Worm (Caenorhabditis elegans) whole organism, L1 larva: ENCODE measurements around the gene utp-20.
A peak's percentile ranks its signal among the peaks of the same experiment; 100 is the strongest.

Experiments
- C04F5.9 ChIP-seq: sonication (generic microtip); optimal IDR thresholded peaks from 2 replicates; lab custom pipeline; 2016; ENCODE audit warnings: missing genetic modification characterization, missing compliant biosample characterization
- C16A3.4 ChIP-seq: fragments of 150-350 bp; optimal IDR thresholded peaks from 2 replicates; lab custom pipeline; 2014; ENCODE audit warnings: missing biosample characterization, missing genetic modification characterization
- C34B4.2 ChIP-seq: sonication (generic microtip); optimal IDR thresholded peaks from 2 replicates; lab custom pipeline; 2017; ENCODE audit warnings: mild to moderate bottlenecking, missing genetic modification characterization, missing compliant biosample characterization
- Y116A8C.19 ChIP-seq: sonication (generic microtip); optimal IDR thresholded peaks from 2 replicates; lab custom pipeline; 2016; ENCODE audit warnings: missing compliant biosample characterization, missing genetic modification characterization, borderline replicate concordance
- aha-1 ChIP-seq: fragments of 150-350 bp; optimal IDR thresholded peaks from 2 replicates; lab custom pipeline; 2014; ENCODE audit warnings: missing biosample characterization, missing genetic modification characterization
- aly-2 ChIP-seq: fragments of 150-350 bp; optimal IDR thresholded peaks from 2 replicates; lab custom pipeline; 2014; ENCODE audit warnings: missing biosample characterization, missing genetic modification characterization
- ama-1 ChIP-seq: fragments of 150-350 bp; optimal IDR thresholded peaks from 2 replicates; lab custom pipeline; 2014
- blmp-1 ChIP-seq: fragments of 150-350 bp; optimal IDR thresholded peaks from 2 replicates; lab custom pipeline; 2014; ENCODE audit warnings: missing biosample characterization, missing genetic modification characterization
- ceh-63 ChIP-seq: fragments of 200-800 bp; sonication (Bioruptor generic); optimal IDR thresholded peaks from 2 replicates; lab custom pipeline; 2018; ENCODE audit warnings: mild to moderate bottlenecking, missing genetic modification characterization, missing compliant biosample characterization
- ceh-82 ChIP-seq, 3 experiments: fragments of 150-350 bp in 1 of 3; sonication (generic microtip) in 2 of 3; optimal IDR thresholded peaks; 2 replicates each; lab custom pipeline; 2014 to 2017; ENCODE audit warnings: missing biosample characterization in 3 of 3, missing genetic modification characterization in 3 of 3
- ceh-90 ChIP-seq: sonication (generic microtip); optimal IDR thresholded peaks from 2 replicates; lab custom pipeline; 2016; ENCODE audit warnings: missing genetic modification characterization, missing compliant biosample characterization
- ces-1 ChIP-seq: fragments of 150-350 bp; optimal IDR thresholded peaks from 2 replicates; lab custom pipeline; 2014; ENCODE audit warnings: missing biosample characterization, missing genetic modification reagents, missing genetic modification characterization
- dpl-1 ChIP-seq, 3 experiments: fragments of 150-350 bp in 2 of 3; sonication (generic microtip) in 1 of 3; optimal IDR thresholded peaks; 2 replicates each; lab custom pipeline; 2014 to 2017; ENCODE audit warnings: missing biosample characterization in 3 of 3, missing genetic modification characterization in 3 of 3, missing genetic modification reagents in 3 of 3
- dsc-1 ChIP-seq: sonication (generic microtip); optimal IDR thresholded peaks from 2 replicates; lab custom pipeline; 2016; ENCODE audit warnings: mild to moderate bottlenecking, missing genetic modification characterization, missing compliant biosample characterization
- efl-1 ChIP-seq, 4 experiments: fragments of 150-350 bp; optimal IDR thresholded peaks in 3 of 4; peaks in 1 of 4; 1 replicate in 1 of 4; 2 replicates in 3 of 4; lab custom pipeline; 2014; ENCODE audit warnings: missing biosample characterization in 2 of 4, missing genetic modification characterization in 2 of 4, missing genetic modification reagents in 2 of 4
- egl-13 ChIP-seq: sonication (generic microtip); optimal IDR thresholded peaks from 2 replicates; lab custom pipeline; 2016; ENCODE audit warnings: missing genotype, missing genetic modification reagents, missing genetic modification characterization, missing compliant biosample characterization
- fkh-10 ChIP-seq: sonication (generic microtip); optimal IDR thresholded peaks from 2 replicates; lab custom pipeline; 2017; ENCODE audit warnings: missing biosample characterization, missing genetic modification reagents, missing genetic modification characterization
- fkh-4 ChIP-seq: sonication (generic microtip); optimal IDR thresholded peaks from 2 replicates; lab custom pipeline; 2016; ENCODE audit warnings: missing compliant biosample characterization, missing genetic modification characterization, borderline replicate concordance
- fos-1 ChIP-seq: fragments of 150-350 bp; optimal IDR thresholded peaks from 2 replicates; lab custom pipeline; 2014; ENCODE audit warnings: missing biosample characterization, missing genetic modification characterization
- grh-1 ChIP-seq: fragments of 200-800 bp; sonication (Bioruptor generic); IDR thresholded peaks from 2 replicates; pipeline ENCODE4 v1.3.6; 2022; ENCODE audit warnings: missing genetic modification reagents, missing genetic modification characterization, missing compliant biosample characterization
- hlh-17 ChIP-seq: fragments of 200-800 bp; sonication (Bioruptor generic); optimal IDR thresholded peaks from 2 replicates; lab custom pipeline; 2018; ENCODE audit warnings: missing genetic modification characterization, mild to moderate bottlenecking, missing compliant biosample characterization, moderate library complexity, borderline replicate concordance
- hlh-4 ChIP-seq: sonication (generic microtip); optimal IDR thresholded peaks from 2 replicates; lab custom pipeline; 2016; ENCODE audit warnings: mild to moderate bottlenecking, missing genetic modification characterization, missing compliant biosample characterization
- irx-1 ChIP-seq: sonication (generic microtip); optimal IDR thresholded peaks from 2 replicates; lab custom pipeline; 2016; ENCODE audit warnings: missing genetic modification characterization, missing compliant biosample characterization
- jun-1 ChIP-seq: fragments of 150-350 bp; optimal IDR thresholded peaks from 2 replicates; lab custom pipeline; 2014; ENCODE audit warnings: missing biosample characterization, missing genetic modification reagents, missing genetic modification characterization
- lin-14 ChIP-seq: fragments of 200-800 bp; sonication (Bioruptor generic); optimal IDR thresholded peaks from 2 replicates; lab custom pipeline; 2018; ENCODE audit warnings: mild to moderate bottlenecking, missing genetic modification characterization, moderate library complexity, missing compliant biosample characterization
- lin-15B ChIP-seq: fragments of 150-350 bp; sonication (generic microtip); optimal IDR thresholded peaks from 3 replicates; lab custom pipeline; 2014; ENCODE audit warnings: missing biosample characterization, missing genetic modification characterization
- lin-39 ChIP-seq: fragments of 150-350 bp; optimal IDR thresholded peaks from 2 replicates; lab custom pipeline; 2014; ENCODE audit warnings: missing biosample characterization, missing genetic modification reagents, missing genetic modification characterization
- lir-3 ChIP-seq: sonication (generic microtip); optimal IDR thresholded peaks from 2 replicates; lab custom pipeline; 2016; ENCODE audit warnings: mild to moderate bottlenecking, missing genetic modification characterization, moderate library complexity, missing compliant biosample characterization; ENCODE audit not compliant: poor library complexity
- lsy-2 ChIP-seq, 2 experiments: fragments of 150-350 bp; optimal IDR thresholded peaks; 2 replicates each; lab custom pipeline; 2014; ENCODE audit warnings: missing biosample characterization in 2 of 2, missing genetic modification characterization in 2 of 2
- mab-9 ChIP-seq: fragments of 200-800 bp; sonication (Bioruptor generic); IDR thresholded peaks from 2 replicates; pipeline ENCODE4 v1.3.6; 2022; ENCODE audit warnings: missing genetic modification reagents, missing genetic modification characterization, missing compliant biosample characterization
- mef-2 ChIP-seq: fragments of 150-350 bp; optimal IDR thresholded peaks from 2 replicates; lab custom pipeline; 2014; ENCODE audit warnings: missing biosample characterization, missing genetic modification characterization
- nhr-11 ChIP-seq: fragments of 150-350 bp; optimal IDR thresholded peaks from 2 replicates; lab custom pipeline; 2014; ENCODE audit warnings: missing biosample characterization, missing genetic modification characterization
- nhr-19 ChIP-seq: fragments of 200-800 bp; sonication (Bioruptor generic); conservative IDR thresholded peaks from 2 replicates; pipeline ENCODE4 v1.3.6; 2022; ENCODE audit warnings: missing genetic modification characterization, missing compliant biosample characterization
- nhr-20 ChIP-seq: sonication (generic microtip); optimal IDR thresholded peaks from 2 replicates; lab custom pipeline; 2016; ENCODE audit warnings: mild to moderate bottlenecking, missing genetic modification characterization, missing compliant biosample characterization
- nhr-47 ChIP-seq: sonication (generic microtip); optimal IDR thresholded peaks from 2 replicates; lab custom pipeline; 2016; ENCODE audit warnings: mild to moderate bottlenecking, missing genetic modification characterization, moderate library complexity, missing compliant biosample characterization
- nhr-71 ChIP-seq: sonication (generic microtip); optimal IDR thresholded peaks from 2 replicates; lab custom pipeline; 2016; ENCODE audit warnings: mild to moderate bottlenecking, missing genetic modification characterization, moderate library complexity, missing compliant biosample characterization
- nhr-84 ChIP-seq: sonication (generic microtip); optimal IDR thresholded peaks from 2 replicates; lab custom pipeline; 2017; ENCODE audit warnings: missing biosample characterization, missing genetic modification characterization
- nhr-85 ChIP-seq: sonication (generic microtip); peaks from one replicate; lab custom pipeline; 2016; ENCODE audit warnings: missing genetic modification characterization, inconsistent platforms, missing compliant biosample characterization
- nhr-90 ChIP-seq: sonication (generic microtip); optimal IDR thresholded peaks from 2 replicates; lab custom pipeline; 2016; ENCODE audit warnings: mild to moderate bottlenecking, missing genetic modification characterization, missing compliant biosample characterization; ENCODE audit not compliant: poor library complexity
- pag-3 ChIP-seq: sonication (generic microtip); optimal IDR thresholded peaks from 2 replicates; lab custom pipeline; 2017; ENCODE audit warnings: missing genetic modification characterization, mild to moderate bottlenecking, missing compliant biosample characterization, antibody characterized with exemption, borderline replicate concordance; ENCODE audit not compliant: insufficient read depth
- pax-3 ChIP-seq: fragments of 200-800 bp; sonication (Bioruptor generic); optimal IDR thresholded peaks from 2 replicates; lab custom pipeline; 2018; ENCODE audit warnings: mild to moderate bottlenecking, missing genetic modification characterization, moderate library complexity, missing compliant biosample characterization
- pqm-1 ChIP-seq: sonication (generic microtip); optimal IDR thresholded peaks from 3 replicates; lab custom pipeline; 2017; ENCODE audit warnings: missing biosample characterization, missing genetic modification characterization
- rnt-1 ChIP-seq: sonication (generic microtip); optimal IDR thresholded peaks from 2 replicates; lab custom pipeline; 2016; ENCODE audit warnings: mild to moderate bottlenecking, missing genetic modification characterization, moderate library complexity, missing compliant biosample characterization
- skn-1 ChIP-seq: fragments of 150-350 bp; optimal IDR thresholded peaks from 2 replicates; lab custom pipeline; 2014; ENCODE audit warnings: missing biosample characterization, missing genetic modification characterization
- sox-4 ChIP-seq: sonication (generic microtip); optimal IDR thresholded peaks from 2 replicates; lab custom pipeline; 2016; ENCODE audit warnings: missing genetic modification characterization, missing compliant biosample characterization
- sptf-1 ChIP-seq: fragments of 150-350 bp; optimal IDR thresholded peaks from 2 replicates; lab custom pipeline; 2014; ENCODE audit warnings: missing biosample characterization, missing genetic modification characterization
- sup-37 ChIP-seq: fragments of 200-800 bp; sonication (Bioruptor generic); optimal IDR thresholded peaks from 2 replicates; lab custom pipeline; 2018; ENCODE audit warnings: mild to moderate bottlenecking, missing genetic modification characterization, missing compliant biosample characterization
- swsn-7 ChIP-seq: sonication (generic microtip); optimal IDR thresholded peaks from 2 replicates; lab custom pipeline; 2016; ENCODE audit warnings: missing genetic modification characterization, missing compliant biosample characterization
- unc-30 ChIP-seq: sonication (generic microtip); optimal IDR thresholded peaks from 2 replicates; lab custom pipeline; 2017; ENCODE audit warnings: missing biosample characterization, missing genetic modification characterization
- unc-62 ChIP-seq: fragments of 150-350 bp; optimal IDR thresholded peaks from 2 replicates; lab custom pipeline; 2014; ENCODE audit warnings: missing biosample characterization, missing genetic modification reagents, missing genetic modification characterization
- unc-98 ChIP-seq: fragments of 200-800 bp; sonication (Bioruptor generic); IDR thresholded peaks from 2 replicates; pipeline ENCODE4 v1.3.6; 2022; ENCODE audit warnings: missing genetic modification characterization, missing compliant biosample characterization
- xbp-1 ChIP-seq: sonication (generic microtip); optimal IDR thresholded peaks from 2 replicates; lab custom pipeline; 2016; ENCODE audit warnings: missing genetic modification characterization, missing compliant biosample characterization

Gene utp-20

DNA sequence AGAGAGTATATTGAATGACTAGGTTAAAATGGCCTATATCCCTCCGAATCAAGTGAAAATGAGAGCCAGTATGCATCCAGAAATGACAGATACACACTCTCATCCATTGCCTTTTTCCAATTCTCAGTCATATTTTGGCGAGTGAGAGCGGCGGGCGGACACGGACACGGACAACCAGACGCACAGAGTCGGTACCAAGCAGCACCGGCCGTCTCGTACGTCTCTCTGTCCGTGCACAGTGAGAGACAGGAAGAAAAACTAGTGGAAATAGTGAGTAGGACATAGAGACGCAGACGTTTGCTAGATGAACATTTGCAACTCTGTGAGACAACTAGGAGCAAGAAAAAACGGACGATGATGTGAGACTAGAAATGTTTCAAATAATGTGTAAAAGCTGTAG is 27.1 kb downstream of the utp-20 start (continued):
- TF ChIP-seq xbp-1, result no peak
- no peak for TF ChIP-seq lin-39 (tag; lab: Kevin White, UChicago)
- no peak for TF ChIP-seq ama-1
- TF ChIP-seq nhr-20 (tag; lab: Kevin White, UChicago), result no peak
- TF ChIP-seq ceh-90, result no peak
- TF ChIP-seq unc-62 (GFP tag; lab: Kevin White, UChicago), result no peak
- TF ChIP-seq mab-9 (GFP tag; lab: Robert Waterston, UW), result no peak
- no peak for TF ChIP-seq sup-37
- no peak for TF ChIP-seq pax-3 (tag; lab: Kevin White, UChicago)
- TF ChIP-seq nhr-90, result no peak
- TF ChIP-seq unc-98 (GFP tag; lab: Robert Waterston, UW), result no peak
- TF ChIP-seq ceh-63, result no peak
- no peak for TF ChIP-seq C34B4.2
- TF ChIP-seq aly-2 (tag; lab: Kevin White, UChicago), result no peak
- no peak for TF ChIP-seq mef-2 (tag; lab: Kevin White, UChicago)
- TF ChIP-seq fkh-10 (GFP tag; lab: Kevin White, UChicago), result peak; percentile 44
- peak in 1 of 2 experiments; percentile 14 for TF ChIP-seq lsy-2 (tag; optimal IDR thresholded peaks at IDR 0.05; lab: Kevin White, UChicago)
- TF ChIP-seq fkh-4, result no peak
- TF ChIP-seq rnt-1 (tag; lab: Kevin White, UChicago), result peak; percentile 11
- TF ChIP-seq jun-1 (tag; lab: Kevin White, UChicago), result peak; percentile 26
- no peak for TF ChIP-seq C04F5.9 (tag; lab: Kevin White, UChicago)
- TF ChIP-seq ceh-82 (tag; optimal IDR thresholded peaks at IDR 0.05; lab: Kevin White, UChicago), result peak in 1 of 3 experiments; percentile 14
- no peak for TF ChIP-seq lin-15B
- TF ChIP-seq hlh-17 (GFP tag; lab: Kevin White, UChicago), result no peak
- no peak for TF ChIP-seq egl-13 (tag; lab: Kevin White, UChicago)
- TF ChIP-seq nhr-84 (tag; lab: Kevin White, UChicago), result no peak
- TF ChIP-seq dpl-1 (GFP tag; optimal IDR thresholded peaks at IDR 0.05; lab: Kevin White, UChicago), result no peak
- no peak for TF ChIP-seq nhr-85
- TF ChIP-seq pag-3 (tag; lab: Kevin White, UChicago), result no peak
- TF ChIP-seq dsc-1, result peak; percentile 14
- no peak for TF ChIP-seq irx-1
- TF ChIP-seq grh-1 (GFP tag; lab: Robert Waterston, UW), result no peak
- no peak for TF ChIP-seq sptf-1 (tag; lab: Kevin White, UChicago)
- peak; percentile 50 for TF ChIP-seq blmp-1 (tag; lab: Kevin White, UChicago)
- peak; percentile 78 for TF ChIP-seq lin-14
- TF ChIP-seq Y116A8C.19, result no peak
- TF ChIP-seq nhr-71, result no peak
- no peak for TF ChIP-seq fos-1 (tag; lab: Kevin White, UChicago)
- no peak for TF ChIP-seq aha-1 (tag; lab: Kevin White, UChicago)
- no peak for TF ChIP-seq ces-1
- no peak for TF ChIP-seq hlh-4 (tag; lab: Kevin White, UChicago)
- TF ChIP-seq unc-30 (tag; lab: Kevin White, UChicago), result no peak
- peak; percentile 24 to 40 for TF ChIP-seq efl-1 (optimal IDR thresholded peaks at IDR 0.05; lab: Kevin White, UChicago)
- TF ChIP-seq efl-1 (GFP tag; optimal IDR thresholded peaks at IDR 0.05 in 1 of 2; lab: Kevin White, UChicago), result peak; percentile 16 to 89
- TF ChIP-seq swsn-7, result no peak
- TF ChIP-seq nhr-47 (tag; lab: Kevin White, UChicago), result no peak
- no peak for TF ChIP-seq C16A3.4
- TF ChIP-seq lir-3, result no peak
- TF ChIP-seq nhr-19 (GFP tag; lab: Robert Waterston, UW), result no peak
- TF ChIP-seq nhr-11, result no peak
- TF ChIP-seq sox-4 (tag; lab: Kevin White, UChicago), result no peak
- no peak for TF ChIP-seq skn-1 (tag; lab: Kevin White, UChicago)
- no peak for TF ChIP-seq pqm-1
